Fruit fly (Drosophila melanogaster): ENCODE data around the gene CG5342.

Gene CG5342

dm6 chr3R:11562326-11563109 lies 16.1 kb upstream of the CG5342 start (continued):
- TF ChIP-seq HmgZ (tag; optimal IDR thresholded peaks at IDR 0.05) (peak; percentile 88), CG3065 (GFP tag; optimal IDR thresholded peaks at IDR 0.05) (no peak), pb (GFP tag; optimal IDR thresholded peaks at IDR 0.05) (peak; percentile 91), Nf-YA (GFP tag; IDR thresholded peaks at IDR 0.05) (peak; percentile 88), CG14014 (GFP tag; IDR thresholded peaks at IDR 0.05) (peak; percentile 91), NC2α (GFP tag; optimal IDR thresholded peaks at IDR 0.05) (peak; percentile 64), CG8478 (optimal IDR thresholded peaks at IDR 0.05) (no peak), CG6683 (GFP tag; optimal IDR thresholded peaks at IDR 0.05) (peak; percentile 80), psq (GFP tag; optimal IDR thresholded peaks at IDR 0.05) (peak; percentile 56), fru (optimal IDR thresholded peaks at IDR 0.05) (no peak), CG31441 (GFP tag; IDR thresholded peaks at IDR 0.05) (peak; percentile 91), Med (GFP tag) (peak; percentile 98), CG1529 (GFP tag; optimal IDR thresholded peaks at IDR 0.05) (peak; percentile 73), sisA (GFP tag; IDR thresholded peaks at IDR 0.05) (peak; percentile 94), CG11085 (GFP tag; IDR thresholded peaks at IDR 0.05) (peak; percentile 86), CG10959 (GFP tag; IDR thresholded peaks at IDR 0.05) (peak; percentile 78), yki (optimal IDR thresholded peaks at IDR 0.05) (no peak), Doc2 (GFP tag; IDR thresholded peaks at IDR 0.05) (peak; percentile 77; the same call in 1 of the 2 replicates), E2f2 (GFP tag; IDR thresholded peaks at IDR 0.05) (peak; percentile 56), CG7839 (tag; optimal IDR thresholded peaks at IDR 0.05) (peak; percentile 92), Poxn (GFP tag; IDR thresholded peaks at IDR 0.05) (peak; percentile 80), ham (GFP tag; IDR thresholded peaks at IDR 0.05) (peak; percentile 64; the same call in 1 of the 2 replicates), Rx (GFP tag; IDR thresholded peaks at IDR 0.05) (peak; percentile 89), CG31388 (GFP tag; optimal IDR thresholded peaks at IDR 0.05) (peak; percentile 87), ab (GFP tag; optimal IDR thresholded peaks at IDR 0.05) (peak; percentile 80), Trl (optimal IDR thresholded peaks at IDR 0.05) (peak; percentile 48 to 90), Trl (GFP tag; optimal IDR thresholded peaks at IDR 0.05) (peak; percentile 96), CG12219 (GFP tag; optimal IDR thresholded peaks at IDR 0.05) (peak; percentile 87), ac (GFP tag; optimal IDR thresholded peaks at IDR 0.05) (peak; percentile 23), gcm (GFP tag; optimal IDR thresholded peaks at IDR 0.05) (peak; percentile 78), corto (GFP tag; optimal IDR thresholded peaks at IDR 0.05) (peak; percentile 90), CG9727 (GFP tag; optimal IDR thresholded peaks at IDR 0.05) (peak; percentile 82), CG17186 (GFP tag; optimal IDR thresholded peaks at IDR 0.05) (peak; percentile 59), CG17612 (GFP tag; IDR thresholded peaks at IDR 0.05) (peak; percentile 77), Ets97D (GFP tag; optimal IDR thresholded peaks at IDR 0.05) (peak; percentile 64), CG2678 (tag; optimal IDR thresholded peaks at IDR 0.05) (peak; percentile 98), tna (GFP tag; IDR thresholded peaks at IDR 0.05; ENCODE audit: partially characterized antibody) (no peak), zen (tag; optimal IDR thresholded peaks at IDR 0.05) (peak; percentile 71), run (tag; optimal IDR thresholded peaks at IDR 0.05) (peak; percentile 77), Mad (GFP tag; optimal IDR thresholded peaks at IDR 0.05) (peak; percentile 69), CG2712 (tag; optimal IDR thresholded peaks at IDR 0.05) (peak; percentile 95), CG4854 (GFP tag; optimal IDR thresholded peaks at IDR 0.05) (peak; percentile 89), trh (GFP tag; optimal IDR thresholded peaks at IDR 0.05) (peak; percentile 59), CG6175 (GFP tag; IDR thresholded peaks at IDR 0.05) (peak; percentile 85), Asciz (GFP tag; optimal IDR thresholded peaks at IDR 0.05) (peak; percentile 86), CG9817 (tag; optimal IDR thresholded peaks at IDR 0.05) (peak; percentile 88), wek (GFP tag; optimal IDR thresholded peaks at IDR 0.05) (peak; percentile 50), D (optimal IDR thresholded peaks at IDR 0.05) (no peak), D (GFP tag; optimal IDR thresholded peaks at IDR 0.05) (peak; percentile 81), Hey (tag; optimal IDR thresholded peaks at IDR 0.05) (peak; percentile 31), nom (GFP tag; optimal IDR thresholded peaks at IDR 0.05) (peak; percentile 90)

All from whole organism, embryonic.